Fruit fly (Drosophila melanogaster) whole organism, embryonic: ENCODE data around the gene CG5087.

Experiments
- ATbp ChIP-seq: fragments of 200-800 bp; sonication (Bioruptor generic); optimal IDR thresholded peaks from 2 replicates; lab custom pipeline; 2017; ENCODE audit warnings: missing biosample characterization, mild to moderate bottlenecking, missing genetic modification characterization, missing genetic modification reagents
- Abd-B ChIP-seq: fragments of 200-800 bp; sonication (Bioruptor generic); optimal IDR thresholded peaks from 2 replicates; lab custom pipeline; 2018; ENCODE audit warnings: missing biosample characterization, mild to moderate bottlenecking, missing genetic modification characterization, moderate library complexity
- Atf-2 ChIP-seq: fragments of 200-800 bp; sonication (Bioruptor generic); optimal IDR thresholded peaks from 2 replicates; lab custom pipeline; 2016; ENCODE audit warnings: missing biosample characterization, missing genetic modification characterization
- CG10274 ChIP-seq: fragments of 200-800 bp; sonication (Bioruptor generic); optimal IDR thresholded peaks from 3 replicates; lab custom pipeline; 2017; ENCODE audit warnings: missing biosample characterization, mild to moderate bottlenecking, missing genetic modification characterization
- CG10543 ChIP-seq: fragments of 200-800 bp; sonication (Bioruptor generic); optimal IDR thresholded peaks from 3 replicates; lab custom pipeline; 2017; ENCODE audit warnings: missing biosample characterization, mild to moderate bottlenecking, missing genetic modification characterization, moderate library complexity
- CG10654 ChIP-seq: fragments of 200-800 bp; sonication (Bioruptor generic); optimal IDR thresholded peaks from 2 replicates; lab custom pipeline; 2016; ENCODE audit warnings: missing biosample characterization, missing genetic modification characterization
- CG11398 ChIP-seq: fragments of 200-800 bp; sonication (Bioruptor generic); optimal IDR thresholded peaks from 2 replicates; lab custom pipeline; 2016; ENCODE audit warnings: missing biosample characterization, missing genetic modification characterization
- CG14441 ChIP-seq: fragments of 200-800 bp; sonication (Bioruptor generic); IDR thresholded peaks from 2 replicates; pipeline ENCODE4 v1.3.6; 2022; ENCODE audit warnings: missing biosample characterization, missing genetic modification characterization
- CG17359 ChIP-seq: fragments of 200-800 bp; sonication (Bioruptor generic); optimal IDR thresholded peaks from 3 replicates; lab custom pipeline; 2018; ENCODE audit warnings: missing biosample characterization, mild to moderate bottlenecking, missing genetic modification characterization, moderate library complexity
- CG17385 ChIP-seq: fragments of 200-800 bp; sonication (Bioruptor generic); optimal IDR thresholded peaks from 3 replicates; lab custom pipeline; 2018; ENCODE audit warnings: missing biosample characterization, mild to moderate bottlenecking, missing genetic modification characterization
- CG1832 ChIP-seq: fragments of 200-800 bp; sonication (Bioruptor generic); optimal IDR thresholded peaks from 2 replicates; lab custom pipeline; 2017; ENCODE audit warnings: missing biosample characterization, mild to moderate bottlenecking, missing genetic modification characterization, inconsistent platforms
- CG2199 ChIP-seq: fragments of 200-800 bp; sonication (Bioruptor generic); IDR thresholded peaks from 3 replicates; pipeline ENCODE4 v1.3.6; 2022; ENCODE audit warnings: missing biosample characterization, missing genetic modification characterization
- CG30403 ChIP-seq: fragments of 200-800 bp; sonication (Bioruptor generic); optimal IDR thresholded peaks from 3 replicates; lab custom pipeline; 2016; ENCODE audit warnings: missing biosample characterization, missing genetic modification characterization
- CG30431 ChIP-seq: fragments of 200-800 bp; sonication (Bioruptor generic); optimal IDR thresholded peaks from 2 replicates; lab custom pipeline; 2017; ENCODE audit warnings: missing biosample characterization, missing genetic modification characterization
- CG32532 ChIP-seq: fragments of 200-800 bp; sonication (Bioruptor generic); IDR thresholded peaks from 2 replicates; pipeline ENCODE4 v1.3.6; 2022; ENCODE audit warnings: missing biosample characterization, missing genetic modification characterization
- CG4360 ChIP-seq: fragments of 200-800 bp; sonication (Bioruptor generic); IDR thresholded peaks from 2 replicates; pipeline ENCODE4 v1.3.6; 2022; ENCODE audit warnings: missing biosample characterization, missing genetic modification characterization
- CG4854 ChIP-seq: fragments of 200-800 bp; sonication (Bioruptor generic); optimal IDR thresholded peaks from 2 replicates; lab custom pipeline; 2016; ENCODE audit warnings: missing biosample characterization, missing genetic modification characterization, inconsistent platforms
- CG7745 ChIP-seq: fragments of 200-800 bp; sonication (Bioruptor generic); optimal IDR thresholded peaks from 2 replicates; lab custom pipeline; 2018; ENCODE audit warnings: missing biosample characterization, mild to moderate bottlenecking, missing genetic modification characterization, moderate library complexity
- CoRest ChIP-seq: fragments of 200-800 bp; sonication (Bioruptor generic); optimal IDR thresholded peaks from 3 replicates; lab custom pipeline; 2018; ENCODE audit warnings: missing biosample characterization, mild to moderate bottlenecking, missing genetic modification characterization, moderate library complexity
- Dad ChIP-seq: fragments of 200-800 bp; sonication (Bioruptor generic); optimal IDR thresholded peaks from 3 replicates; lab custom pipeline; 2016; ENCODE audit warnings: missing biosample characterization, missing genetic modification characterization
- Deaf1 ChIP-seq: fragments of 200-800 bp; optimal IDR thresholded peaks from 3 replicates; lab custom pipeline; 2019; ENCODE audit warnings: missing biosample characterization, mild to moderate bottlenecking, missing genetic modification characterization, moderate library complexity
- Drgx ChIP-seq: fragments of 200-800 bp; sonication (Bioruptor generic); IDR thresholded peaks from 2 replicates; pipeline ENCODE4 v1.3.6; 2022; ENCODE audit warnings: missing biosample characterization, missing genetic modification characterization
- H2.0 ChIP-seq: fragments of 200-800 bp; sonication (Bioruptor generic); IDR thresholded peaks from 2 replicates; pipeline ENCODE4 v1.3.6; 2022; ENCODE audit warnings: missing biosample characterization, missing genetic modification characterization
- Hsf ChIP-seq: fragments of 200-800 bp; sonication (Bioruptor generic); optimal IDR thresholded peaks from 3 replicates; lab custom pipeline; 2016; ENCODE audit warnings: missing biosample characterization, missing genetic modification characterization
- Pdp1 ChIP-seq, 2 experiments: fragments of 200-800 bp; sonication (Bioruptor generic); optimal IDR thresholded peaks; 3 replicates each; lab custom pipeline; 2016; ENCODE audit warnings: missing biosample characterization in 2 of 2, missing genetic modification characterization in 2 of 2, mild to moderate bottlenecking in 1 of 2, moderate library complexity in 1 of 2
- Ptx1 ChIP-seq: fragments of 200-800 bp; sonication (Bioruptor generic); IDR thresholded peaks from 2 replicates; pipeline ENCODE4 v1.3.6; 2022; ENCODE audit warnings: missing biosample characterization, missing genetic modification characterization
- Scr ChIP-seq: fragments of 200-800 bp; sonication (Bioruptor generic); IDR thresholded peaks from 2 replicates; pipeline ENCODE4 v1.3.6; 2022; ENCODE audit warnings: missing biosample characterization, missing genetic modification characterization; ENCODE audit not compliant: partially characterized antibody
- Sox102F ChIP-seq: fragments of 200-800 bp; sonication (Bioruptor generic); optimal IDR thresholded peaks from 2 replicates; lab custom pipeline; 2018; ENCODE audit warnings: missing biosample characterization, mild to moderate bottlenecking, missing genetic modification characterization, moderate library complexity
- Sry-δ ChIP-seq: fragments of 200-800 bp; sonication (Bioruptor generic); optimal IDR thresholded peaks from 2 replicates; lab custom pipeline; 2016; ENCODE audit warnings: missing biosample characterization, missing genetic modification characterization
- Xrp1 ChIP-seq: fragments of 200-800 bp; sonication (Bioruptor generic); IDR thresholded peaks from 2 replicates; pipeline ENCODE4 v1.3.6; 2022; ENCODE audit warnings: missing biosample characterization, missing genetic modification characterization
- ato ChIP-seq: fragments of 200-800 bp; sonication (Bioruptor generic); IDR thresholded peaks from 2 replicates; pipeline ENCODE4 v1.3.6; 2022; ENCODE audit warnings: missing biosample characterization, missing genetic modification characterization; ENCODE audit not compliant: partially characterized antibody
- az2 ChIP-seq: fragments of 200-800 bp; sonication (Bioruptor generic); optimal IDR thresholded peaks from 3 replicates; lab custom pipeline; 2016; ENCODE audit warnings: missing biosample characterization, missing genetic modification characterization
- br ChIP-seq: fragments of >200 bp; optimal IDR thresholded peaks from 2 replicates; lab custom pipeline; 2017
- cas ChIP-seq: fragments of 200-800 bp; sonication (Bioruptor generic); IDR thresholded peaks from 2 replicates; pipeline ENCODE4 v1.3.6; 2022; ENCODE audit warnings: missing biosample characterization, missing genetic modification characterization
- cwo ChIP-seq: fragments of 200-800 bp; sonication (Bioruptor generic); optimal IDR thresholded peaks from 3 replicates; lab custom pipeline; 2017; ENCODE audit warnings: missing biosample characterization, missing genetic modification characterization, mild to moderate bottlenecking, moderate library complexity, missing genetic modification reagents
- dmrt99B ChIP-seq: fragments of 200-800 bp; sonication (Bioruptor generic); optimal IDR thresholded peaks from 2 replicates; lab custom pipeline; 2018; ENCODE audit warnings: missing biosample characterization, mild to moderate bottlenecking, missing genetic modification characterization, moderate library complexity
- exex ChIP-seq: fragments of 200-800 bp; sonication (Bioruptor generic); optimal IDR thresholded peaks from 4 replicates; lab custom pipeline; 2018; ENCODE audit warnings: missing biosample characterization, mild to moderate bottlenecking, missing genetic modification characterization, moderate library complexity
- ind ChIP-seq: fragments of 200-800 bp; sonication (Bioruptor generic); optimal IDR thresholded peaks from 3 replicates; lab custom pipeline; 2016; ENCODE audit warnings: missing biosample characterization, missing genetic modification characterization
- lmd ChIP-seq: fragments of 200-800 bp; sonication (Bioruptor generic); IDR thresholded peaks from 2 replicates; pipeline ENCODE4 v1.3.6; 2022; ENCODE audit warnings: missing biosample characterization, missing genetic modification characterization
- lov ChIP-seq, 2 experiments: fragments of 200-800 bp in 1 of 2; fragments of >200 bp in 1 of 2; sonication (Bioruptor generic) in 1 of 2; IDR thresholded peaks in 1 of 2; optimal IDR thresholded peaks in 1 of 2; 2 replicates in 1 of 2; 3 replicates in 1 of 2; pipeline versions ENCODE4 v1.3.6 to Lab custom; 2017 to 2022; ENCODE audit warnings: missing biosample characterization in 1 of 2, missing genetic modification characterization in 1 of 2
- nerfin-2 ChIP-seq: fragments of 200-800 bp; sonication (Bioruptor generic); IDR thresholded peaks from 2 replicates; pipeline ENCODE4 v1.3.6; 2022; ENCODE audit warnings: missing biosample characterization, missing genetic modification characterization; ENCODE audit not compliant: partially characterized antibody
- onecut ChIP-seq: fragments of 200-800 bp; sonication (Bioruptor generic); IDR thresholded peaks from 2 replicates; pipeline ENCODE4 v1.3.6; 2022; ENCODE audit warnings: missing biosample characterization, missing genetic modification characterization
- ranshi ChIP-seq: fragments of 200-800 bp; sonication (Bioruptor generic); IDR thresholded peaks from 2 replicates; pipeline ENCODE4 v1.3.6; 2022; ENCODE audit warnings: missing biosample characterization, missing genetic modification characterization
- sd ChIP-seq: fragments of 200-800 bp; sonication (Bioruptor generic); optimal IDR thresholded peaks from 3 replicates; lab custom pipeline; 2018; ENCODE audit warnings: missing biosample characterization, mild to moderate bottlenecking, missing genetic modification characterization, moderate library complexity
- slp2 ChIP-seq: fragments of 200-800 bp; sonication (Bioruptor generic); optimal IDR thresholded peaks from 2 replicates; lab custom pipeline; 2016; ENCODE audit warnings: missing biosample characterization, missing genetic modification characterization
- ssp ChIP-seq: fragments of 200-800 bp; sonication (Bioruptor generic); IDR thresholded peaks from 2 replicates; pipeline ENCODE4 v1.3.6; 2022; ENCODE audit warnings: missing biosample characterization, missing genetic modification characterization
- stwl ChIP-seq: fragments of 200-800 bp; sonication (Bioruptor generic); optimal IDR thresholded peaks from 3 replicates; lab custom pipeline; 2018; ENCODE audit warnings: missing biosample characterization, mild to moderate bottlenecking, missing genetic modification characterization, moderate library complexity
- trem ChIP-seq: fragments of 200-800 bp; optimal IDR thresholded peaks from 3 replicates; lab custom pipeline; 2019; ENCODE audit warnings: missing biosample characterization, mild to moderate bottlenecking, missing genetic modification characterization, moderate library complexity
- zen ChIP-seq: fragments of 200-800 bp; sonication (Bioruptor generic); optimal IDR thresholded peaks from 3 replicates; lab custom pipeline; 2018; ENCODE audit warnings: missing biosample characterization, mild to moderate bottlenecking, missing genetic modification characterization, moderate library complexity

Gene CG5087

dm6 chr3L:9033999-9034626 is 36.1 kb downstream of the CG5087 start (continued):
- peak; percentile 84 for TF ChIP-seq CG17359 (tag; lab: Kevin White, UChicago)
- no peak for TF ChIP-seq Abd-B (GFP tag; lab: Kevin White, UChicago)
- TF ChIP-seq CG10274 (GFP tag; lab: Kevin White, UChicago) = peak; percentile 8
- peak; percentile 62 for TF ChIP-seq H2.0 (GFP tag; lab: Robert Waterston, UW)
- TF ChIP-seq ind = peak; percentile 63
- 0 out of 2 replicates have a peak, but pooled peaks have one; percentile 12 for TF ChIP-seq CG32532 (GFP tag; lab: Robert Waterston, UW)
- no peak for TF ChIP-seq exex (tag; lab: Kevin White, UChicago)
- TF ChIP-seq onecut = peak; percentile 54
- peak; percentile 70 for TF ChIP-seq CG14441 (GFP tag; lab: Robert Waterston, UW)
- no peak for TF ChIP-seq Scr (GFP tag; lab: Robert Waterston, UW)
- no peak for TF ChIP-seq slp2
- peak; percentile 11 for TF ChIP-seq cwo (GFP tag; lab: Kevin White, UChicago)
- peak; percentile 70 for TF ChIP-seq Ptx1 (GFP tag; lab: Robert Waterston, UW)
- peak; percentile 33 for TF ChIP-seq Sry-δ
- TF ChIP-seq Xrp1 (GFP tag; lab: Robert Waterston, UW) = peak; percentile 91
- TF ChIP-seq ato = no peak
- peak; percentile 25; the same call in 1 of the 2 replicates for TF ChIP-seq CG4360 (GFP tag; lab: Robert Waterston, UW)
- TF ChIP-seq CG1832 (GFP tag; lab: Kevin White, UChicago) = no peak
- peak; percentile 61 for TF ChIP-seq CG10654 (GFP tag; lab: Kevin White, UChicago)
- TF ChIP-seq br (lab: Kevin White, UChicago) = no peak
- TF ChIP-seq lov (optimal IDR thresholded peaks at IDR 0.05; lab: Kevin White, UChicago) = no peak
- TF ChIP-seq lov (GFP tag; IDR thresholded peaks at IDR 0.05; lab: Robert Waterston, UW) = peak; percentile 34; the same call in 1 of the 3 replicates
- TF ChIP-seq CG11398 (GFP tag; lab: Kevin White, UChicago) = peak; percentile 5
- TF ChIP-seq Hsf (GFP tag; lab: Kevin White, UChicago) = peak; percentile 6
- peak; percentile 30 for TF ChIP-seq Dad (GFP tag; lab: Kevin White, UChicago)
- TF ChIP-seq CoRest (tag; lab: Kevin White, UChicago) = peak; percentile 53
- peak; percentile 81 for TF ChIP-seq dmrt99B
- TF ChIP-seq zen (tag; lab: Kevin White, UChicago) = peak; percentile 92
- peak; percentile 50 for TF ChIP-seq az2
- TF ChIP-seq CG17385 (GFP tag; lab: Kevin White, UChicago) = peak; percentile 17
- TF ChIP-seq CG2199 = 0 out of 3 replicates have a peak, but pooled peaks have one; percentile 35
- TF ChIP-seq Pdp1 (GFP tag; optimal IDR thresholded peaks at IDR 0.05; lab: Kevin White, UChicago) = peak in 1 of 2 experiments; percentile 43
- TF ChIP-seq Drgx = peak; percentile 27; the same call in 1 of the 2 replicates
- peak; percentile 13 for TF ChIP-seq CG30431 (GFP tag; lab: Kevin White, UChicago)
- TF ChIP-seq ssp (GFP tag; lab: Robert Waterston, UW) = peak; percentile 63
- TF ChIP-seq Deaf1 (tag; lab: Kevin White, UChicago) = peak; percentile 70
- TF ChIP-seq CG7745 (tag; lab: Kevin White, UChicago) = no peak
- TF ChIP-seq lmd = peak; percentile 67
- TF ChIP-seq nerfin-2 (GFP tag; lab: Robert Waterston, UW) = no peak
- peak; percentile 36 for TF ChIP-seq CG4854 (GFP tag; lab: Kevin White, UChicago)
- no peak for TF ChIP-seq CG30403
- TF ChIP-seq Atf-2 (GFP tag; lab: Kevin White, UChicago) = peak; percentile 26
- TF ChIP-seq ranshi (GFP tag; lab: Robert Waterston, UW) = peak; percentile 72
- no peak for TF ChIP-seq stwl (tag; lab: Kevin White, UChicago)
- TF ChIP-seq CG10543 (GFP tag; lab: Kevin White, UChicago) = no peak
- peak; percentile 78 for TF ChIP-seq trem (tag; lab: Kevin White, UChicago)
- no peak for TF ChIP-seq sd
- TF ChIP-seq cas (GFP tag; lab: Robert Waterston, UW) = no peak
- no peak for TF ChIP-seq ATbp (GFP tag; lab: Kevin White, UChicago)
- peak; percentile 50 for TF ChIP-seq Sox102F (GFP tag; lab: Kevin White, UChicago)
